Fruit fly (Drosophila melanogaster): ENCODE results near the gene Nf-YB.

DNA sequence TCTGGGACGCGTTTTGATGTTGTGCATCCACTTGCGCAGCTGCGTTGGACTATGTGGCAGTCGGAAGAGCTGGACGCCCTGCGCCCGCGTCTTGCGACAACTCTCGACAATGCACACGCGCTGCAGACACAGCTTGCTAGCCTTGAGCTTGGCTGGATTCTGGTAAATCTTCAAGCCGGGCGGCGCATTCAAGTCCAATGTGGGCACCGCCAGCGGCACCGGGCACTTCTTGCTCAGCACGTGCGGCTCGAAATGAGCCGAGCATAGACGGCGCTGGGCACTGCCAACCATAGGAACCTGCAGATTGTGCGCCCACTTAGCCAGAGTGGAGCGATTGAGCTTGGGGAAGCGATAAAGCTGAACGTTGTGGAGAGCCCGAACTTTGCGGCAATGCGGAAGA is 14.7 kb downstream of the Nf-YB start:
- TF ChIP-seq CG8478 (optimal IDR thresholded peaks at IDR 0.05) (no peak), CTCF (optimal IDR thresholded peaks at IDR 0.05) (no peak)

All from S2 (cell line).